Fruit fly (Drosophila melanogaster) whole organism, embryonic: Measurements from ENCODE around the gene Ppcs.

Experiments used
- Aef1 ChIP-seq: fragments of 200-800 bp; sonication (Bioruptor generic); IDR thresholded peaks from 3 replicates; pipeline ENCODE4 v1.3.6; 2022; ENCODE audit warnings: missing biosample characterization, missing genetic modification characterization
- Antp ChIP-seq: fragments of 200-800 bp; sonication (Bioruptor generic); optimal IDR thresholded peaks from 3 replicates; lab custom pipeline; 2016; ENCODE audit warnings: missing biosample characterization, missing genetic modification characterization
- Atf3 ChIP-seq: fragments of 200-800 bp; sonication (Bioruptor generic); optimal IDR thresholded peaks from 3 replicates; lab custom pipeline; 2016; ENCODE audit warnings: missing biosample characterization, missing genetic modification characterization
- CG10979 ChIP-seq: fragments of 200-800 bp; sonication (Bioruptor generic); optimal IDR thresholded peaks from 2 replicates; lab custom pipeline; 2018; ENCODE audit warnings: missing biosample characterization, mild to moderate bottlenecking, missing genetic modification characterization, moderate library complexity
- CG11247 ChIP-seq: fragments of 200-800 bp; sonication (Bioruptor generic); IDR thresholded peaks from 2 replicates; pipeline ENCODE4 v1.3.6; 2022; ENCODE audit warnings: missing biosample characterization, missing genetic modification characterization
- CG11398 ChIP-seq: fragments of 200-800 bp; sonication (Bioruptor generic); optimal IDR thresholded peaks from 2 replicates; lab custom pipeline; 2016; ENCODE audit warnings: missing biosample characterization, missing genetic modification characterization
- CG11696 ChIP-seq: fragments of 200-800 bp; sonication (Bioruptor generic); IDR thresholded peaks from 2 replicates; pipeline ENCODE4 v1.3.6; 2022; ENCODE audit warnings: missing biosample characterization, missing genetic modification characterization
- CG12071 ChIP-seq: fragments of 200-800 bp; sonication (Bioruptor generic); optimal IDR thresholded peaks from 3 replicates; lab custom pipeline; 2018; ENCODE audit warnings: missing biosample characterization, mild to moderate bottlenecking, missing genetic modification characterization
- CG13424 ChIP-seq: fragments of 200-800 bp; sonication (Bioruptor generic); optimal IDR thresholded peaks from 2 replicates; lab custom pipeline; 2019; ENCODE audit warnings: missing biosample characterization, mild to moderate bottlenecking, missing genetic modification characterization, moderate library complexity
- CG14710 ChIP-seq: fragments of 200-800 bp; sonication (Bioruptor generic); optimal IDR thresholded peaks from 3 replicates; lab custom pipeline; 2019; ENCODE audit warnings: missing biosample characterization, mild to moderate bottlenecking, missing genetic modification characterization, moderate library complexity
- CG14860 ChIP-seq: fragments of 200-800 bp; sonication (Bioruptor generic); IDR thresholded peaks from 3 replicates; pipeline ENCODE4 v1.3.6; 2022; ENCODE audit warnings: missing biosample characterization, missing genetic modification characterization; ENCODE audit not compliant: partially characterized antibody
- CG15011 ChIP-seq: fragments of 200-800 bp; sonication (Bioruptor generic); optimal IDR thresholded peaks from 3 replicates; lab custom pipeline; 2018; ENCODE audit warnings: missing biosample characterization, mild to moderate bottlenecking, missing genetic modification characterization
- CG15073 ChIP-seq: fragments of 200-800 bp; sonication (Bioruptor generic); optimal IDR thresholded peaks from 2 replicates; lab custom pipeline; 2016; ENCODE audit warnings: missing biosample characterization, missing genetic modification characterization
- CG1529 ChIP-seq: fragments of 200-800 bp; sonication (Bioruptor generic); optimal IDR thresholded peaks from 3 replicates; lab custom pipeline; 2018; ENCODE audit warnings: missing biosample characterization, missing genetic modification characterization
- CG34224 ChIP-seq: fragments of 200-800 bp; sonication (Bioruptor generic); IDR thresholded peaks from 3 replicates; pipeline ENCODE4 v1.3.6; 2022; ENCODE audit warnings: missing biosample characterization, missing genetic modification characterization; ENCODE audit not compliant: partially characterized antibody
- CG3847 ChIP-seq: fragments of 200-800 bp; sonication (Bioruptor generic); IDR thresholded peaks from 2 replicates; pipeline ENCODE4 v1.3.6; 2022; ENCODE audit warnings: missing biosample characterization, missing genetic modification characterization
- CG6689 ChIP-seq: fragments of 200-800 bp; sonication (Bioruptor generic); IDR thresholded peaks from 2 replicates; pipeline ENCODE4 v1.3.6; 2022; ENCODE audit warnings: missing biosample characterization, missing genetic modification characterization
- CG6765 ChIP-seq: fragments of 200-800 bp; sonication (Bioruptor generic); optimal IDR thresholded peaks from 3 replicates; lab custom pipeline; 2017; ENCODE audit warnings: missing biosample characterization, mild to moderate bottlenecking, missing genetic modification characterization
- CG8388 ChIP-seq: fragments of 200-800 bp; sonication (Bioruptor generic); optimal IDR thresholded peaks from 2 replicates; lab custom pipeline; 2019; ENCODE audit warnings: missing biosample characterization, mild to moderate bottlenecking, missing genetic modification characterization, moderate library complexity
- CG8944 ChIP-seq: fragments of 200-800 bp; sonication (Bioruptor generic); optimal IDR thresholded peaks from 3 replicates; lab custom pipeline; 2016; ENCODE audit warnings: missing biosample characterization, missing genetic modification characterization
- CTCF ChIP-seq: fragments of 200-800 bp; sonication (Bioruptor generic); optimal IDR thresholded peaks from 2 replicates; lab custom pipeline; 2017; ENCODE audit warnings: missing biosample characterization, mild to moderate bottlenecking, missing genetic modification characterization, moderate library complexity
- HLH4C ChIP-seq: fragments of 200-800 bp; sonication (Bioruptor generic); IDR thresholded peaks from 3 replicates; pipeline ENCODE4 v1.3.6; 2022; ENCODE audit warnings: missing biosample characterization, missing genetic modification characterization; ENCODE audit not compliant: partially characterized antibody
- Hmr ChIP-seq: fragments of 200-800 bp; sonication (Bioruptor generic); optimal IDR thresholded peaks from 3 replicates; lab custom pipeline; 2017; ENCODE audit warnings: mild to moderate bottlenecking, missing biosample characterization, missing genetic modification reagents, missing genetic modification characterization
- Hr39 ChIP-seq: fragments of >200 bp; optimal IDR thresholded peaks from 2 replicates; lab custom pipeline; 2017
- Lhr ChIP-seq: fragments of 200-800 bp; sonication (Bioruptor generic); optimal IDR thresholded peaks from 3 replicates; lab custom pipeline; 2017; ENCODE audit warnings: mild to moderate bottlenecking, missing biosample characterization, missing genetic modification reagents, missing genetic modification characterization
- Lpt ChIP-seq: fragments of >200 bp; optimal IDR thresholded peaks from 2 replicates; lab custom pipeline; 2018; ENCODE audit warnings: missing biosample characterization, missing genetic modification characterization
- Mes4 ChIP-seq: fragments of 200-800 bp; sonication (Bioruptor generic); optimal IDR thresholded peaks from 2 replicates; lab custom pipeline; 2016; ENCODE audit warnings: missing biosample characterization, missing genetic modification characterization
- NfI ChIP-seq: fragments of 200-800 bp; sonication (Bioruptor generic); optimal IDR thresholded peaks from 3 replicates; lab custom pipeline; 2018; ENCODE audit warnings: missing biosample characterization, mild to moderate bottlenecking, missing genetic modification characterization, moderate library complexity
- Optix ChIP-seq: fragments of 200-800 bp; sonication (Bioruptor generic); IDR thresholded peaks from 3 replicates; pipeline ENCODE4 v1.3.6; 2022; ENCODE audit warnings: missing biosample characterization, missing genetic modification characterization
- Poxn ChIP-seq: fragments of 200-800 bp; sonication (Bioruptor generic); IDR thresholded peaks from 2 replicates; pipeline ENCODE4 v1.3.6; 2022; ENCODE audit warnings: missing biosample characterization, missing genetic modification characterization
- Six4 ChIP-seq: fragments of 200-800 bp; sonication (Bioruptor generic); optimal IDR thresholded peaks from 2 replicates; lab custom pipeline; 2016; ENCODE audit warnings: missing biosample characterization, missing genetic modification characterization
- Sox100B ChIP-seq: fragments of 200-800 bp; sonication (Bioruptor generic); optimal IDR thresholded peaks from 3 replicates; lab custom pipeline; 2018; ENCODE audit warnings: missing biosample characterization, mild to moderate bottlenecking, missing genetic modification characterization
- ac ChIP-seq: fragments of 200-800 bp; sonication (Bioruptor generic); optimal IDR thresholded peaks from 3 replicates; lab custom pipeline; 2017; ENCODE audit warnings: missing biosample characterization, mild to moderate bottlenecking, missing genetic modification characterization
- amos ChIP-seq: fragments of 200-800 bp; sonication (Bioruptor generic); IDR thresholded peaks from 2 replicates; pipeline ENCODE4 v1.3.6; 2022; ENCODE audit warnings: missing biosample characterization, missing genetic modification characterization; ENCODE audit not compliant: partially characterized antibody
- br ChIP-seq: fragments of >200 bp; optimal IDR thresholded peaks from 2 replicates; lab custom pipeline; 2017
- dan ChIP-seq: fragments of 200-800 bp; sonication (Bioruptor generic); IDR thresholded peaks from 2 replicates; pipeline ENCODE4 v1.3.6; 2022; ENCODE audit warnings: missing biosample characterization, missing genetic modification characterization
- fru ChIP-seq: fragments of >200 bp; optimal IDR thresholded peaks from 2 replicates; lab custom pipeline; 2017
- gfzf ChIP-seq: fragments of 200-800 bp; sonication (Bioruptor generic); optimal IDR thresholded peaks from 2 replicates; lab custom pipeline; 2016; ENCODE audit warnings: missing biosample characterization, mild to moderate bottlenecking, missing genetic modification characterization, moderate library complexity
- gsb-n ChIP-seq: fragments of 200-800 bp; sonication (Bioruptor generic); optimal IDR thresholded peaks from 3 replicates; lab custom pipeline; 2018; ENCODE audit warnings: missing biosample characterization, mild to moderate bottlenecking, missing genetic modification characterization
- ham ChIP-seq: fragments of 200-800 bp; sonication (Bioruptor generic); IDR thresholded peaks from 2 replicates; pipeline ENCODE4 v1.3.6; 2022; ENCODE audit warnings: missing biosample characterization, missing genetic modification characterization
- her ChIP-seq: fragments of 200-800 bp; sonication (Bioruptor generic); optimal IDR thresholded peaks from 2 replicates; lab custom pipeline; 2016; ENCODE audit warnings: missing biosample characterization, missing genetic modification characterization
- kah ChIP-seq: fragments of 200-800 bp; sonication (Bioruptor generic); optimal IDR thresholded peaks from 2 replicates; lab custom pipeline; 2018; ENCODE audit warnings: missing biosample characterization, mild to moderate bottlenecking, missing genetic modification characterization
- lab ChIP-seq: fragments of 200-800 bp; sonication (Bioruptor generic); optimal IDR thresholded peaks from 3 replicates; lab custom pipeline; 2017; ENCODE audit warnings: missing biosample characterization, missing genetic modification characterization, mild to moderate bottlenecking, moderate library complexity, missing genetic modification reagents
- mam ChIP-seq: fragments of 200-800 bp; sonication (Bioruptor generic); optimal IDR thresholded peaks from 3 replicates; lab custom pipeline; 2016; ENCODE audit warnings: missing biosample characterization, missing genetic modification characterization
- onecut ChIP-seq: fragments of 200-800 bp; sonication (Bioruptor generic); IDR thresholded peaks from 2 replicates; pipeline ENCODE4 v1.3.6; 2022; ENCODE audit warnings: missing biosample characterization, missing genetic modification characterization
- pita ChIP-seq: fragments of 200-800 bp; sonication (Bioruptor generic); optimal IDR thresholded peaks from 2 replicates; lab custom pipeline; 2017; ENCODE audit warnings: missing biosample characterization, mild to moderate bottlenecking, missing genetic modification characterization
- rib ChIP-seq: fragments of 200-800 bp; sonication (Bioruptor generic); IDR thresholded peaks from 2 replicates; pipeline ENCODE4 v1.3.6; 2022; ENCODE audit warnings: missing biosample characterization, missing genetic modification characterization
- schlank ChIP-seq: fragments of 200-800 bp; sonication (Bioruptor generic); optimal IDR thresholded peaks from 2 replicates; lab custom pipeline; 2018; ENCODE audit warnings: missing biosample characterization, mild to moderate bottlenecking, missing genetic modification characterization
- seq ChIP-seq: fragments of 200-800 bp; sonication (Bioruptor generic); IDR thresholded peaks from 2 replicates; pipeline ENCODE4 v1.3.6; 2022; ENCODE audit warnings: missing biosample characterization, missing genetic modification characterization
- sna ChIP-seq: fragments of 200-800 bp; sonication (Bioruptor generic); IDR thresholded peaks from 2 replicates; pipeline ENCODE4 v1.3.6; 2022; ENCODE audit warnings: missing biosample characterization, missing genetic modification characterization; ENCODE audit not compliant: partially characterized antibody
- tll ChIP-seq, 2 experiments: fragments of 200-800 bp in 1 of 2; fragments of >200 bp in 1 of 2; sonication (Bioruptor generic) in 1 of 2; optimal IDR thresholded peaks; 2 replicates each; lab custom pipeline; 2017 to 2019; ENCODE audit warnings: missing biosample characterization in 2 of 2, missing genetic modification characterization in 2 of 2, mild to moderate bottlenecking in 1 of 2, moderate library complexity in 1 of 2
- vvl ChIP-seq: fragments of 200-800 bp; sonication (Bioruptor generic); IDR thresholded peaks from 2 replicates; pipeline ENCODE4 v1.3.6; 2022; ENCODE audit warnings: missing biosample characterization, missing genetic modification characterization
- zen ChIP-seq: fragments of 200-800 bp; sonication (Bioruptor generic); optimal IDR thresholded peaks from 3 replicates; lab custom pipeline; 2018; ENCODE audit warnings: missing biosample characterization, mild to moderate bottlenecking, missing genetic modification characterization, moderate library complexity

Ppcs gene

DNA sequence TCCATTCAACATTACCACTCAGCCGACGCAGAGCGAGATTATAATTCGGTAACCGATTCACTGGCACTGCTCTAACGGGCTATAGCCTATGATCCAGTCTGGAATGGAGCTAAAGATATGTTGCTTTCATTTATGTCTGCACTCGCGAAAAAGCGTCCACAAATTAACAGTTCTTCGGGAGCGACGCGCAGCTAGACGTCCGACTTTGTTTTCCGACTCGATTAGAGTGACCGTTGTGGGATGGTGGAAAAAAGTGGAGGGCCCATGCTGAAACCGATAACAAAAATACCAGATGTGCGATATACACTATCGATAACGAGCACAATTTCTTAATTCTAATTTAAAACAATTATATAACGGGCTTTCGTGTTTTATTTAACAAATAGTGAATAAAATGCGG is 53.7 kb downstream of the Ppcs start, which contains the start of gene cdi (continued):
- TF ChIP-seq NfI (GFP tag; lab: Kevin White, UChicago), result no peak
- peak; percentile 60 for TF ChIP-seq vvl
- no peak for TF ChIP-seq CG12071 (GFP tag; lab: Kevin White, UChicago)
- peak; percentile 17 for TF ChIP-seq Mes4 (GFP tag; lab: Kevin White, UChicago)
- TF ChIP-seq CG10979 (tag; lab: Kevin White, UChicago), result no peak
- TF ChIP-seq CG8388 (GFP tag; lab: Kevin White, UChicago), result no peak
- TF ChIP-seq ac (GFP tag; lab: Kevin White, UChicago), result no peak
- TF ChIP-seq zen, result no peak
- TF ChIP-seq CG11398 (GFP tag; lab: Kevin White, UChicago), result no peak
- TF ChIP-seq CG15073 (GFP tag; lab: Kevin White, UChicago), result peak; percentile 16
- peak; percentile 3 for TF ChIP-seq gsb-n (tag; lab: Kevin White, UChicago)
- no peak for TF ChIP-seq schlank (tag; lab: Kevin White, UChicago)
- TF ChIP-seq ham (GFP tag; lab: Robert Waterston, UW), result no peak
- no peak for TF ChIP-seq CG6689 (GFP tag; lab: Robert Waterston, UW)
- no peak for TF ChIP-seq CG6765 (GFP tag; lab: Kevin White, UChicago)
- TF ChIP-seq CG34224 (GFP tag; lab: Robert Waterston, UW), result peak; percentile 67
- TF ChIP-seq CG14860 (GFP tag; lab: Robert Waterston, UW), result peak; percentile 56; the same call in 2 of the 3 replicates
- no peak for TF ChIP-seq CG8944 (GFP tag; lab: Kevin White, UChicago)
- no peak for TF ChIP-seq CG1529 (GFP tag; lab: Kevin White, UChicago)
- TF ChIP-seq CG11247 (GFP tag; lab: Robert Waterston, UW), result no peak; the same call in 1 of the 2 replicates
- no peak for TF ChIP-seq her
- TF ChIP-seq seq (GFP tag; lab: Robert Waterston, UW), result no peak
- TF ChIP-seq Six4 (GFP tag; lab: Kevin White, UChicago), result no peak
- peak; percentile 28; the same call in 1 of the 2 replicates for TF ChIP-seq rib (GFP tag; lab: Robert Waterston, UW)
- peak; percentile 30; the same call in 1 of the 2 replicates for TF ChIP-seq CG3847
- TF ChIP-seq Aef1 (GFP tag; lab: Robert Waterston, UW), result no peak
- peak; percentile 68 for TF ChIP-seq HLH4C
- peak; percentile 81 for TF ChIP-seq amos (GFP tag; lab: Robert Waterston, UW)
- TF ChIP-seq CTCF, result no peak
- TF ChIP-seq mam, result no peak
- TF ChIP-seq Poxn (GFP tag; lab: Robert Waterston, UW), result no peak
- TF ChIP-seq Optix (GFP tag; lab: Robert Waterston, UW), result no peak
- no peak for TF ChIP-seq CG15011 (GFP tag; lab: Kevin White, UChicago)
- no peak for TF ChIP-seq Lhr (GFP tag; lab: Kevin White, UChicago)
- TF ChIP-seq Lpt (GFP tag; lab: Kevin White, UChicago), result no peak
- peak; percentile 75 for TF ChIP-seq gfzf (GFP tag; lab: Kevin White, UChicago)
- TF ChIP-seq lab (GFP tag; lab: Kevin White, UChicago), result peak; percentile 33
- TF ChIP-seq Sox100B (GFP tag; lab: Kevin White, UChicago), result no peak
- TF ChIP-seq Hr39 (lab: Kevin White, UChicago), result no peak
- peak; percentile 62 for TF ChIP-seq sna (GFP tag; lab: Robert Waterston, UW)
- TF ChIP-seq onecut (GFP tag; lab: Robert Waterston, UW), result no peak; the same call in 1 of the 2 replicates
- no peak for TF ChIP-seq Atf3
- no peak for TF ChIP-seq CG13424 (tag; lab: Kevin White, UChicago)
- no peak for TF ChIP-seq br (lab: Kevin White, UChicago)
- no peak for TF ChIP-seq tll (GFP tag; optimal IDR thresholded peaks at IDR 0.05; lab: Kevin White, UChicago)
- TF ChIP-seq kah (GFP tag; lab: Kevin White, UChicago), result no peak
- TF ChIP-seq Hmr (GFP tag; lab: Kevin White, UChicago), result peak; percentile 8
- no peak for TF ChIP-seq pita (GFP tag; lab: Kevin White, UChicago)
- peak; percentile 25 for TF ChIP-seq CG14710 (tag; lab: Kevin White, UChicago)
- TF ChIP-seq CG11696 (GFP tag; lab: Robert Waterston, UW), result no peak
- TF ChIP-seq Antp, result no peak
- TF ChIP-seq dan (GFP tag; lab: Robert Waterston, UW), result no peak
- no peak for TF ChIP-seq fru (lab: Kevin White, UChicago)
